Worm (Caenorhabditis elegans) whole organism, L1 larva: ENCODE data around the gene lgc-5.

Experiments
- fkh-10 ChIP-seq: sonication (generic microtip); optimal IDR thresholded peaks from 2 replicates; lab custom pipeline; 2017; ENCODE audit warnings: missing biosample characterization, missing genetic modification reagents, missing genetic modification characterization
- jun-1 ChIP-seq: fragments of 150-350 bp; optimal IDR thresholded peaks from 2 replicates; lab custom pipeline; 2014; ENCODE audit warnings: missing biosample characterization, missing genetic modification reagents, missing genetic modification characterization
- lsy-2 ChIP-seq, 2 experiments: fragments of 150-350 bp; optimal IDR thresholded peaks; 2 replicates each; lab custom pipeline; 2014; ENCODE audit warnings: missing biosample characterization in 2 of 2, missing genetic modification characterization in 2 of 2
- nhr-76 ChIP-seq: sonication (generic microtip); optimal IDR thresholded peaks from 2 replicates; lab custom pipeline; 2017; ENCODE audit warnings: missing biosample characterization, missing genetic modification characterization
- pqm-1 ChIP-seq: sonication (generic microtip); optimal IDR thresholded peaks from 3 replicates; lab custom pipeline; 2017; ENCODE audit warnings: missing biosample characterization, missing genetic modification characterization
- sptf-1 ChIP-seq: fragments of 150-350 bp; optimal IDR thresholded peaks from 2 replicates; lab custom pipeline; 2014; ENCODE audit warnings: missing biosample characterization, missing genetic modification characterization
- vab-15 ChIP-seq: sonication (generic microtip); optimal IDR thresholded peaks from 2 replicates; lab custom pipeline; 2017; ENCODE audit warnings: missing genotype, mild to moderate bottlenecking, missing genetic modification characterization, missing compliant biosample characterization

ce11 chrIV:8357299-8357698, 14.8 kb downstream of the lgc-5 start:
- TF ChIP-seq sptf-1 (tag; lab: Kevin White, UChicago) (no peak), pqm-1 (no peak), jun-1 (tag; lab: Kevin White, UChicago) (no peak), lsy-2 (tag; optimal IDR thresholded peaks at IDR 0.05; lab: Kevin White, UChicago) (no peak), fkh-10 (no peak), vab-15 (tag; lab: Kevin White, UChicago) (no peak), nhr-76 (tag; lab: Kevin White, UChicago) (no peak)
